Worm (Caenorhabditis elegans): Measurements from ENCODE around the gene col-98.

The col-98 gene

ce11 chrIII:13067884-13068767 is 49.3 kb downstream of the col-98 start:
- TF ChIP-seq dve-1 (tag; optimal IDR thresholded peaks at IDR 0.05; ENCODE audit: insufficient read depth), result peak; percentile 89
- TF ChIP-seq F49E8.2 (tag; optimal IDR thresholded peaks at IDR 0.05; ENCODE audit: borderline replicate concordance), result no peak
- TF ChIP-seq nhr-10 (tag; optimal IDR thresholded peaks at IDR 0.05), result peak; percentile 72
- TF ChIP-seq fos-1 (tag; optimal IDR thresholded peaks at IDR 0.05), result no peak
- 0 out of 2 replicates have a peak, but pooled peaks have one; percentile 36 for TF ChIP-seq nhr-42 (GFP tag; IDR thresholded peaks at IDR 0.05)
- no peak for TF ChIP-seq ceh-62 (tag; optimal IDR thresholded peaks at IDR 0.05)
- peak; percentile 93 for TF ChIP-seq hmg-1.1 (GFP tag; IDR thresholded peaks at IDR 0.05)
- TF ChIP-seq aha-1 (tag), result peak; percentile 100
- TF ChIP-seq tra-1 (GFP tag; IDR thresholded peaks at IDR 0.05), result peak; percentile 71
- peak; percentile 38 for TF ChIP-seq F10B5.3 (tag; optimal IDR thresholded peaks at IDR 0.05)
- peak; percentile 94 for TF ChIP-seq hlh-11 (tag; optimal IDR thresholded peaks at IDR 0.05)
- TF ChIP-seq mep-1 (tag; optimal IDR thresholded peaks at IDR 0.05), result peak; percentile 95
- TF ChIP-seq unc-39 (tag; optimal IDR thresholded peaks at IDR 0.05), result peak; percentile 85
- TF ChIP-seq nhr-48 (tag; optimal IDR thresholded peaks at IDR 0.05), result peak; percentile 72
- peak; percentile 35 for TF ChIP-seq dpl-1 (GFP tag; optimal IDR thresholded peaks at IDR 0.05)
- TF ChIP-seq ces-1 (GFP tag; optimal IDR thresholded peaks at IDR 0.05), result no peak
- TF ChIP-seq mdt-29 (GFP tag; IDR thresholded peaks at IDR 0.05), result peak; percentile 73
- TF ChIP-seq rbr-2 (tag; optimal IDR thresholded peaks at IDR 0.05), result peak; percentile 93
- peak; percentile 88 to 98 for TF ChIP-seq mdl-1 (tag; optimal IDR thresholded peaks at IDR 0.05)
- TF ChIP-seq daf-16 (GFP tag; optimal IDR thresholded peaks at IDR 0.05), result peak in 1 of 2 experiments; percentile 41
- peak; percentile 84 for TF ChIP-seq daf-16 (tag; optimal IDR thresholded peaks at IDR 0.05)
- TF ChIP-seq lin-38 (GFP tag; IDR thresholded peaks at IDR 0.05), result peak; percentile 37
- TF ChIP-seq daf-19 (GFP tag; conservative IDR thresholded peaks at IDR 0.05), result no peak
- TF ChIP-seq hlh-30 (tag; optimal IDR thresholded peaks at IDR 0.05; ENCODE audit: insufficient read depth), result peak; percentile 97
- no peak for TF ChIP-seq Y5F2A.4 (GFP tag; optimal IDR thresholded peaks at IDR 0.05)
- peak; percentile 14 for TF ChIP-seq ceh-28 (tag; optimal IDR thresholded peaks at IDR 0.05)
- TF ChIP-seq pha-4 (GFP tag; IDR thresholded peaks at IDR 0.05), result peak; percentile 81
- peak; percentile 45 for TF ChIP-seq pha-4 (tag; optimal IDR thresholded peaks at IDR 0.05)
- TF ChIP-seq saeg-2 (GFP tag; IDR thresholded peaks at IDR 0.05), result 0 out of 2 replicates have a peak, but pooled peaks have one; percentile 65
- peak; percentile 78 for TF ChIP-seq set-16 (GFP tag; IDR thresholded peaks at IDR 0.05)
- TF ChIP-seq ceh-20 (GFP tag; IDR thresholded peaks at IDR 0.05), result peak; percentile 68
- peak; percentile 10 for TF ChIP-seq ztf-7 (tag; optimal IDR thresholded peaks at IDR 0.05)
- TF ChIP-seq dmd-6 (GFP tag; IDR thresholded peaks at IDR 0.05), result peak; percentile 86
- TF ChIP-seq nhr-28 (tag; optimal IDR thresholded peaks at IDR 0.05), result peak; percentile 86
- no peak for TF ChIP-seq nhr-237 (tag; optimal IDR thresholded peaks at IDR 0.05)
- TF ChIP-seq daf-12 (tag; optimal IDR thresholded peaks at IDR 0.05), result no peak
- peak; percentile 72 for TF ChIP-seq nhr-25 (tag; optimal IDR thresholded peaks at IDR 0.05; ENCODE audit: borderline replicate concordance, insufficient read depth)
- no peak for TF ChIP-seq ceh-44 (GFP tag; IDR thresholded peaks at IDR 0.05)
- peak; percentile 72 for TF ChIP-seq snpc-1.2 (GFP tag; IDR thresholded peaks at IDR 0.05)
- TF ChIP-seq ama-1 (optimal IDR thresholded peaks at IDR 0.05), result peak; percentile 72
- TF ChIP-seq jun-1 (tag; optimal IDR thresholded peaks at IDR 0.05), result peak; percentile 24
- peak in 1 of 2 experiments; percentile 99 for TF ChIP-seq unc-62 (GFP tag; optimal IDR thresholded peaks at IDR 0.05 in 1 of 2)
- no peak for TF ChIP-seq unc-62 (tag; optimal IDR thresholded peaks at IDR 0.05)
- TF ChIP-seq T20F7.1 (GFP tag; optimal IDR thresholded peaks at IDR 0.05), result peak; percentile 68
- peak; percentile 86 for TF ChIP-seq nhr-11 (tag; optimal IDR thresholded peaks at IDR 0.05)
- no peak for TF ChIP-seq egl-27 (tag; optimal IDR thresholded peaks at IDR 0.05)
- TF ChIP-seq F37D6.2 (tag; optimal IDR thresholded peaks at IDR 0.05), result peak; percentile 80
- no peak for TF ChIP-seq Y48G9A.11 (GFP tag; IDR thresholded peaks at IDR 0.05)
- no peak for TF ChIP-seq madf-5 (GFP tag; IDR thresholded peaks at IDR 0.05)
- TF ChIP-seq nhr-6 (tag; optimal IDR thresholded peaks at IDR 0.05), result peak; percentile 69

Data from whole organism, L4 larva.